Worm (Caenorhabditis elegans) whole organism, L4 larva: ENCODE results near the gene thn-1.

Source experiments
- D1046.2 ChIP-seq: fragments of 200-800 bp; sonication (Bioruptor generic); IDR thresholded peaks from 2 replicates; pipeline ENCODE4 v1.3.6; 2022; ENCODE audit warnings: missing genetic modification characterization, missing compliant biosample characterization
- F37D6.2 ChIP-seq: sonication (generic microtip); optimal IDR thresholded peaks from 2 replicates; lab custom pipeline; 2016; ENCODE audit warnings: mild to moderate bottlenecking, missing genetic modification characterization, missing compliant biosample characterization
- F49E8.2 ChIP-seq: sonication (generic microtip); optimal IDR thresholded peaks from 2 replicates; lab custom pipeline; 2016; ENCODE audit warnings: missing compliant biosample characterization, mild to moderate bottlenecking, missing genetic modification characterization, borderline replicate concordance
- T20F7.1 ChIP-seq: fragments of 200-800 bp; sonication (Bioruptor generic); optimal IDR thresholded peaks from 2 replicates; lab custom pipeline; 2018; ENCODE audit warnings: mild to moderate bottlenecking, missing genetic modification characterization, missing compliant biosample characterization
- Y105C5A.15 ChIP-seq: fragments of 200-800 bp; sonication (Bioruptor generic); IDR thresholded peaks from 2 replicates; pipeline ENCODE4 v1.3.6; 2022; ENCODE audit warnings: missing genetic modification characterization, missing compliant biosample characterization
- Y48G9A.11 ChIP-seq: fragments of 200-800 bp; sonication (Bioruptor generic); IDR thresholded peaks from 2 replicates; pipeline ENCODE4 v1.3.6; 2022; ENCODE audit warnings: missing genetic modification reagents, missing genetic modification characterization, missing compliant biosample characterization
- Y75B8A.6 ChIP-seq: fragments of 200-800 bp; sonication (Bioruptor generic); IDR thresholded peaks from 2 replicates; pipeline ENCODE4 v1.3.6; 2022; ENCODE audit warnings: missing genetic modification reagents, missing genetic modification characterization, missing compliant biosample characterization
- ZK337.2 ChIP-seq: fragments of 200-800 bp; sonication (Bioruptor generic); IDR thresholded peaks from 2 replicates; pipeline ENCODE4 v1.3.6; 2022; ENCODE audit warnings: missing genetic modification reagents, missing genetic modification characterization, missing compliant biosample characterization
- ama-1 ChIP-seq: fragments of 150-350 bp; optimal IDR thresholded peaks from 2 replicates; lab custom pipeline; 2014; ENCODE audit warnings: inconsistent platforms, mixed read lengths
- arid-1 ChIP-seq: fragments of 200-800 bp; sonication (Bioruptor generic); conservative IDR thresholded peaks from 2 replicates; pipeline ENCODE4 v1.3.6; 2022; ENCODE audit warnings: missing genetic modification reagents, missing genetic modification characterization, missing compliant biosample characterization
- ceh-20 ChIP-seq: fragments of 200-800 bp; sonication (Bioruptor generic); IDR thresholded peaks from 2 replicates; pipeline ENCODE4 v1.3.6; 2022; ENCODE audit warnings: missing genetic modification reagents, missing genetic modification characterization, missing compliant biosample characterization
- ceh-44 ChIP-seq: fragments of 200-800 bp; sonication (Bioruptor generic); IDR thresholded peaks from 2 replicates; pipeline ENCODE4 v1.3.6; 2022; ENCODE audit warnings: missing genetic modification reagents, missing genetic modification characterization, missing compliant biosample characterization
- ceh-62 ChIP-seq: sonication (generic microtip); optimal IDR thresholded peaks from 2 replicates; lab custom pipeline; 2017; ENCODE audit warnings: missing biosample characterization, missing genetic modification characterization
- ces-1 ChIP-seq: fragments of 150-350 bp; sonication (generic microtip); optimal IDR thresholded peaks from 4 replicates; lab custom pipeline; 2014; ENCODE audit warnings: missing biosample characterization, missing genetic modification reagents, missing genetic modification characterization
- daf-16 ChIP-seq, 3 experiments: sonication (generic microtip); optimal IDR thresholded peaks; 2 replicates each; lab custom pipeline; 2016 to 2017; ENCODE audit warnings: missing genetic modification characterization in 3 of 3, missing genetic modification reagents in 3 of 3, mild to moderate bottlenecking in 2 of 3, missing compliant biosample characterization in 2 of 3, missing biosample characterization in 1 of 3, moderate library complexity in 1 of 3
- dpl-1 ChIP-seq: fragments of 150-350 bp; optimal IDR thresholded peaks from 2 replicates; lab custom pipeline; 2014; ENCODE audit warnings: missing biosample characterization, missing genetic modification reagents, missing genetic modification characterization
- duxl-1 ChIP-seq: sonication (generic microtip); optimal IDR thresholded peaks from 2 replicates; lab custom pipeline; 2016; ENCODE audit warnings: mild to moderate bottlenecking, missing genetic modification characterization, moderate library complexity, missing compliant biosample characterization; ENCODE audit not compliant: poor library complexity
- egl-27 ChIP-seq: sonication (generic microtip); optimal IDR thresholded peaks from 3 replicates; lab custom pipeline; 2017; ENCODE audit warnings: missing biosample characterization, missing genetic modification reagents, missing genetic modification characterization
- egl-43 ChIP-seq: fragments of 200-800 bp; sonication (Bioruptor generic); IDR thresholded peaks from 2 replicates; pipeline ENCODE4 v1.3.6; 2022; ENCODE audit warnings: missing genetic modification reagents, missing genetic modification characterization, missing compliant biosample characterization
- gei-8 ChIP-seq: fragments of 200-800 bp; sonication (Bioruptor generic); optimal IDR thresholded peaks from 2 replicates; lab custom pipeline; 2018; ENCODE audit warnings: mild to moderate bottlenecking, missing genetic modification characterization, missing compliant biosample characterization
- hif-1 ChIP-seq, 2 experiments: sonication (generic microtip); optimal IDR thresholded peaks; 2 replicates each; lab custom pipeline; 2016 to 2017; ENCODE audit warnings: missing compliant biosample characterization in 2 of 2, missing genetic modification characterization in 2 of 2, missing genetic modification reagents in 2 of 2, missing genotype in 2 of 2, mild to moderate bottlenecking in 1 of 2
- hmg-1.1 ChIP-seq: fragments of 200-800 bp; sonication (Bioruptor generic); IDR thresholded peaks from 2 replicates; pipeline ENCODE4 v1.3.6; 2022; ENCODE audit warnings: missing genetic modification reagents, missing genetic modification characterization, missing compliant biosample characterization
- lin-1 ChIP-seq: fragments of 200-800 bp; sonication (Bioruptor generic); IDR thresholded peaks from 2 replicates; pipeline ENCODE4 v1.3.6; 2022; ENCODE audit warnings: missing genetic modification reagents, missing genetic modification characterization, missing compliant biosample characterization
- lin-15B ChIP-seq: fragments of 150-350 bp; sonication (generic microtip); optimal IDR thresholded peaks from 3 replicates; lab custom pipeline; 2014; ENCODE audit warnings: missing biosample characterization, missing genetic modification characterization
- lin-38 ChIP-seq: fragments of 200-800 bp; sonication (Bioruptor generic); IDR thresholded peaks from 2 replicates; pipeline ENCODE4 v1.3.6; 2022; ENCODE audit warnings: missing genetic modification reagents, missing genetic modification characterization, missing compliant biosample characterization
- lin-39 ChIP-seq: fragments of 150-350 bp; optimal IDR thresholded peaks from 2 replicates; lab custom pipeline; 2014; ENCODE audit warnings: missing biosample characterization, missing genetic modification reagents, missing genetic modification characterization
- lir-3 ChIP-seq: sonication (generic microtip); optimal IDR thresholded peaks from 2 replicates; lab custom pipeline; 2016; ENCODE audit warnings: mild to moderate bottlenecking, missing genetic modification characterization, missing compliant biosample characterization
- lsy-2 ChIP-seq, 2 experiments: fragments of 150-350 bp in 1 of 2; sonication (generic microtip) in 1 of 2; optimal IDR thresholded peaks; 2 replicates each; lab custom pipeline; 2014 to 2017; ENCODE audit warnings: missing biosample characterization in 2 of 2, missing genetic modification characterization in 2 of 2
- madf-9 ChIP-seq: fragments of 200-800 bp; sonication (Bioruptor generic); conservative IDR thresholded peaks from 2 replicates; pipeline ENCODE4 v1.3.6; 2022; ENCODE audit warnings: missing genetic modification reagents, missing genetic modification characterization, missing compliant biosample characterization
- mep-1 ChIP-seq: fragments of 150-350 bp; sonication (generic microtip); optimal IDR thresholded peaks from 3 replicates; lab custom pipeline; 2014; ENCODE audit warnings: missing biosample characterization, missing genetic modification characterization
- mes-2 ChIP-seq: sonication (generic microtip); optimal IDR thresholded peaks from 2 replicates; lab custom pipeline; 2016; ENCODE audit warnings: missing genotype, mild to moderate bottlenecking, missing genetic modification characterization, missing compliant biosample characterization; ENCODE audit not compliant: poor library complexity, severe bottlenecking
- mxl-3 ChIP-seq: fragments of 200-800 bp; sonication (Bioruptor generic); optimal IDR thresholded peaks from 2 replicates; lab custom pipeline; 2018; ENCODE audit warnings: mild to moderate bottlenecking, missing genetic modification characterization, missing compliant biosample characterization
- nhr-111 ChIP-seq: fragments of 200-800 bp; sonication (Bioruptor generic); optimal IDR thresholded peaks from 2 replicates; lab custom pipeline; 2018; ENCODE audit warnings: mild to moderate bottlenecking, missing genetic modification characterization, missing compliant biosample characterization
- nhr-25 ChIP-seq: sonication (generic microtip); optimal IDR thresholded peaks from 2 replicates; lab custom pipeline; 2017; ENCODE audit warnings: missing genetic modification characterization, mild to moderate bottlenecking, missing compliant biosample characterization, antibody characterized with exemption, moderate library complexity, borderline replicate concordance; ENCODE audit not compliant: insufficient read depth
- nhr-28 ChIP-seq: fragments of 150-350 bp; optimal IDR thresholded peaks from 2 replicates; lab custom pipeline; 2014; ENCODE audit warnings: missing biosample characterization, missing genetic modification characterization
- nhr-6 ChIP-seq: fragments of 150-350 bp; optimal IDR thresholded peaks from 2 replicates; lab custom pipeline; 2014; ENCODE audit warnings: missing biosample characterization, missing genetic modification characterization
- nhr-76 ChIP-seq: fragments of 150-350 bp; optimal IDR thresholded peaks from 2 replicates; lab custom pipeline; 2014; ENCODE audit warnings: missing biosample characterization, missing genetic modification characterization
- php-3 ChIP-seq: fragments of 200-800 bp; sonication (Bioruptor generic); IDR thresholded peaks from 2 replicates; pipeline ENCODE4 v1.3.6; 2022; ENCODE audit warnings: missing genetic modification reagents, missing genetic modification characterization, missing compliant biosample characterization
- saeg-2 ChIP-seq: fragments of 200-800 bp; sonication (Bioruptor generic); IDR thresholded peaks from 2 replicates; pipeline ENCODE4 v1.3.6; 2022; ENCODE audit warnings: missing genetic modification reagents, missing genetic modification characterization, missing compliant biosample characterization
- skn-1 ChIP-seq: fragments of 150-350 bp; optimal IDR thresholded peaks from 2 replicates; lab custom pipeline; 2014; ENCODE audit warnings: missing biosample characterization, missing genetic modification characterization
- snpc-1.2 ChIP-seq: fragments of 200-800 bp; sonication (Bioruptor generic); IDR thresholded peaks from 2 replicates; pipeline ENCODE4 v1.3.6; 2022; ENCODE audit warnings: missing genetic modification reagents, missing genetic modification characterization, missing compliant biosample characterization
- snpc-4 ChIP-seq: fragments of 150-350 bp; optimal IDR thresholded peaks from 2 replicates; lab custom pipeline; 2014; ENCODE audit warnings: missing biosample characterization, missing genetic modification characterization
- spr-3 ChIP-seq: fragments of 200-800 bp; sonication (Bioruptor generic); optimal IDR thresholded peaks from 2 replicates; lab custom pipeline; 2018; ENCODE audit warnings: mild to moderate bottlenecking, missing genetic modification characterization, missing compliant biosample characterization
- tag-97 ChIP-seq: fragments of 200-800 bp; sonication (Bioruptor generic); IDR thresholded peaks from 2 replicates; pipeline ENCODE4 v1.3.6; 2022; ENCODE audit warnings: missing genetic modification characterization, missing compliant biosample characterization
- tra-1 ChIP-seq: fragments of 200-800 bp; sonication (Bioruptor generic); IDR thresholded peaks from 2 replicates; pipeline ENCODE4 v1.3.6; 2022; ENCODE audit warnings: missing genetic modification reagents, missing genetic modification characterization, missing compliant biosample characterization
- unc-62 ChIP-seq, 3 experiments: fragments of 150-350 bp in 1 of 3; sonication (generic microtip); optimal IDR thresholded peaks in 2 of 3; peaks in 1 of 3; 1 replicate in 1 of 3; 2 replicates in 2 of 3; lab custom pipeline; 2014 to 2017; ENCODE audit warnings: missing biosample characterization in 3 of 3, missing genetic modification characterization in 3 of 3, missing genetic modification reagents in 3 of 3, missing genotype in 1 of 3
- zag-1 ChIP-seq: fragments of 150-350 bp; optimal IDR thresholded peaks from 2 replicates; lab custom pipeline; 2014; ENCODE audit warnings: missing biosample characterization, missing genetic modification characterization
- ztf-7 ChIP-seq: fragments of 150-350 bp; optimal IDR thresholded peaks from 2 replicates; lab custom pipeline; 2014; ENCODE audit warnings: missing biosample characterization, missing genetic modification characterization

Gene thn-1

DNA sequence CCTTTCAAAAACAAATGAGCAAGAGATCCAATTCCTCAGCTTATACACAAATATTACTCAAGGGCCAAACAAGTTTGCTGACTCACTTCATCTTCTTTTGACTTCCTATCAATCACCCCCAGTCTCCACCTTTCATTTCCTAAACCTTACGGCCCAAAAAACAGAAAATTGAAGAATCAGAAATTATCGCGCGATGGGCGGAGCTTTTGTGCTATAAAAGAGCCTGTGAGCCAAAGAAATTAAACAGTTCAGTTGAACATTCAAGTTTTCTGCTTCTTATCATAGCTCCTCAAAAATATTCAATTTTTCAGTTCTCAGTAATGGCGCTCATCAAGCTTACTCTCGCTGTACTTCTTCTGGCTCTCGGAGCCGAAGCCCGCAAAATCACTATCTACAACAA lies at the start of gene thn-1:
Gene thn-1, plus strand, starts transcription at position 301 of the 400 bp plus-strand sequence.
- no peak for TF ChIP-seq nhr-6 (tag; lab: Kevin White, UChicago)

DNA sequence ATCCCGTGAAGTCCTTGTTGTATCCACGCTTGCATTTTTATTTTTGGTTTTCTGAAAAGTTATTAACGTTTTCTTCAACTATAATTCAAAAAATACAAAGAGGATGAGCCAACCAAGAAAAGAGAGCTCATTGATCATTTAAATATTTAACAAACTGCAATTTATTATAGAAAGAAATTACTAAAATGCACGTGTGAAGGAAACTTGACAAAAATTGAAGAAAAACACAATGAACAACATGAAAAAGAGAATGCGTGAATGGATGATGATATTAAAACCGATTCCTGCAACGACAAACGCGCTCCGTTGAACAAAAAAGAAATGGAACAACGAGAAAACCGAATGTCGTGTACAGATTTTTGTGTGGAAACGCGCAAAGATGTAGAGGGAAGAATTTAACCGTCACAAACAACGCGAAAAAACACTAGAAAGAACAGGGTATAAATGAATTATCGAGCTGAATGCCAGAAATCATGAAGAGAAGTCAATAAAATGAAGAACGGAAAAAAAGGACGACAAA lies 49.0 kb upstream of the thn-1 start, which contains the start of gene ufd-1:
Gene ufd-1, minus strand, starts transcription at position 51 of the 520 bp plus-strand sequence.
- TF ChIP-seq unc-62 (GFP tag; optimal IDR thresholded peaks at IDR 0.05 in 1 of 2; lab: Kevin White, UChicago) (no peak), unc-62 (tag; optimal IDR thresholded peaks at IDR 0.05; lab: Kevin White, UChicago) (no peak), D1046.2 (no peak), egl-43 (no peak), Y48G9A.11 (GFP tag; lab: Robert Waterston, UW) (no peak), hmg-1.1 (GFP tag; lab: Robert Waterston, UW) (no peak), gei-8 (GFP tag; lab: Kevin White, UChicago) (no peak), Y105C5A.15 (GFP tag; lab: Robert Waterston, UW) (no peak), nhr-25 (tag; lab: Kevin White, UChicago) (no peak), F49E8.2 (tag; lab: Kevin White, UChicago) (no peak), duxl-1 (tag; lab: Kevin White, UChicago) (no peak), skn-1 (no peak), lir-3 (tag; lab: Kevin White, UChicago) (no peak), spr-3 (no peak), arid-1 (no peak), php-3 (GFP tag; lab: Robert Waterston, UW) (no peak), ceh-20 (no peak), ztf-7 (tag; lab: Kevin White, UChicago) (no peak), snpc-1.2 (GFP tag; lab: Robert Waterston, UW) (no peak), ceh-44 (GFP tag; lab: Robert Waterston, UW) (no peak), lsy-2 (tag; optimal IDR thresholded peaks at IDR 0.05; lab: Kevin White, UChicago) (no peak), ZK337.2 (no peak), nhr-111 (no peak), lin-38 (GFP tag; lab: Robert Waterston, UW) (peak; percentile 42), mes-2 (tag; lab: Kevin White, UChicago) (peak; percentile 37), hif-1 (tag; optimal IDR thresholded peaks at IDR 0.05; lab: Kevin White, UChicago) (no peak), Y75B8A.6 (GFP tag; lab: Robert Waterston, UW) (no peak), zag-1 (no peak), nhr-76 (tag; lab: Kevin White, UChicago) (no peak), ceh-62 (tag; lab: Kevin White, UChicago) (no peak), snpc-4 (no peak), egl-27 (tag; lab: Kevin White, UChicago) (no peak), ama-1 (lab: Kevin White, UChicago) (peak; percentile 29), F37D6.2 (no peak), daf-16 (GFP tag; optimal IDR thresholded peaks at IDR 0.05; lab: Kevin White, UChicago) (no peak), daf-16 (tag; optimal IDR thresholded peaks at IDR 0.05; lab: Kevin White, UChicago) (no peak), lin-39 (tag; lab: Kevin White, UChicago) (no peak), nhr-6 (tag; lab: Kevin White, UChicago) (no peak), saeg-2 (GFP tag; lab: Robert Waterston, UW) (no peak), T20F7.1 (GFP tag; lab: Kevin White, UChicago) (no peak), nhr-28 (tag; lab: Kevin White, UChicago) (peak; percentile 58), mep-1 (tag; lab: Kevin White, UChicago) (peak; percentile 51), madf-9 (GFP tag; lab: Robert Waterston, UW) (no peak), mxl-3 (GFP tag; lab: Kevin White, UChicago) (no peak), ces-1 (GFP tag; lab: Kevin White, UChicago) (no peak), tag-97 (GFP tag; lab: Robert Waterston, UW) (no peak), lin-1 (GFP tag; lab: Robert Waterston, UW) (no peak), dpl-1 (GFP tag; lab: Kevin White, UChicago) (peak; percentile 13), lin-15B (tag; lab: Kevin White, UChicago) (no peak), tra-1 (GFP tag; lab: Robert Waterston, UW) (no peak)
